Worm (Caenorhabditis elegans) whole organism, midembryonic: ENCODE measurements around the gene his-61.

Experiments
- T22C8.4 ChIP-seq: fragments of 200-800 bp; sonication (Bioruptor generic); IDR thresholded peaks from 2 replicates; pipeline ENCODE4 v1.3.6; 2022; ENCODE audit warnings: missing genetic modification characterization, missing compliant biosample characterization
- cog-1 ChIP-seq: sonication (generic microtip); optimal IDR thresholded peaks from 2 replicates; lab custom pipeline; 2016; ENCODE audit warnings: missing genetic modification characterization, missing compliant biosample characterization
- flt-1 ChIP-seq: fragments of 200-800 bp; sonication (Bioruptor generic); IDR thresholded peaks from 2 replicates; pipeline ENCODE4 v1.3.6; 2022; ENCODE audit warnings: missing genetic modification characterization, missing compliant biosample characterization
- med-1 ChIP-seq: sonication (generic microtip); optimal IDR thresholded peaks from 2 replicates; lab custom pipeline; 2017; ENCODE audit warnings: missing genetic modification characterization, mild to moderate bottlenecking, missing compliant biosample characterization, antibody characterized with exemption, missing genetic modification reagents; ENCODE audit not compliant: insufficient read depth
- ref-1 ChIP-seq: fragments of 200-800 bp; sonication (Bioruptor generic); conservative IDR thresholded peaks from 2 replicates; pipeline ENCODE4 v1.3.6; 2022; ENCODE audit warnings: missing genetic modification reagents, missing genetic modification characterization, missing compliant biosample characterization
- ztf-23 ChIP-seq: fragments of 200-800 bp; sonication (Bioruptor generic); IDR thresholded peaks from 2 replicates; pipeline ENCODE4 v1.3.6; 2022; ENCODE audit warnings: missing genetic modification reagents, missing genetic modification characterization, missing compliant biosample characterization
- ztf-29 ChIP-seq: fragments of 200-800 bp; sonication (Bioruptor generic); IDR thresholded peaks from 2 replicates; pipeline ENCODE4 v1.3.6; 2022; ENCODE audit warnings: missing genetic modification reagents, missing genetic modification characterization, missing compliant biosample characterization

- TF ChIP-seq ztf-29 (no peak), ref-1 (GFP tag; lab: Robert Waterston, UW) (no peak), T22C8.4 (no peak), med-1 (GFP tag; lab: Kevin White, UChicago) (no peak), flt-1 (no peak), cog-1 (tag; lab: Kevin White, UChicago) (no peak), ztf-23 (GFP tag; lab: Robert Waterston, UW) (no peak)
Observed at ce11 chrIV:7508850-7509249, 22.8 kb upstream of the his-61 start.
